Worm (Caenorhabditis elegans) whole organism, L1 larva: ENCODE data around the gene vamp-7.
A peak's percentile ranks its signal among the peaks of the same experiment; 100 is the strongest.

Source experiments
- F16B12.6 ChIP-seq: fragments of 150-350 bp; optimal IDR thresholded peaks from 2 replicates; lab custom pipeline; 2014; ENCODE audit warnings: missing biosample characterization, missing genetic modification characterization
- Y116A8C.19 ChIP-seq: sonication (generic microtip); optimal IDR thresholded peaks from 2 replicates; lab custom pipeline; 2016; ENCODE audit warnings: missing compliant biosample characterization, missing genetic modification characterization, borderline replicate concordance
- aha-1 ChIP-seq: fragments of 150-350 bp; optimal IDR thresholded peaks from 2 replicates; lab custom pipeline; 2014; ENCODE audit warnings: missing biosample characterization, missing genetic modification characterization
- alr-1 ChIP-seq: fragments of 200-800 bp; sonication (Bioruptor generic); optimal IDR thresholded peaks from 2 replicates; lab custom pipeline; 2018; ENCODE audit warnings: borderline replicate concordance, mild to moderate bottlenecking, missing genetic modification characterization, missing compliant biosample characterization
- aly-2 ChIP-seq: fragments of 150-350 bp; optimal IDR thresholded peaks from 2 replicates; lab custom pipeline; 2014; ENCODE audit warnings: missing biosample characterization, missing genetic modification characterization
- blmp-1 ChIP-seq: fragments of 150-350 bp; optimal IDR thresholded peaks from 2 replicates; lab custom pipeline; 2014; ENCODE audit warnings: missing biosample characterization, missing genetic modification characterization
- ceh-63 ChIP-seq: fragments of 200-800 bp; sonication (Bioruptor generic); optimal IDR thresholded peaks from 2 replicates; lab custom pipeline; 2018; ENCODE audit warnings: mild to moderate bottlenecking, missing genetic modification characterization, missing compliant biosample characterization
- ceh-82 ChIP-seq, 3 experiments: fragments of 150-350 bp in 1 of 3; sonication (generic microtip) in 2 of 3; optimal IDR thresholded peaks; 2 replicates each; lab custom pipeline; 2014 to 2017; ENCODE audit warnings: missing biosample characterization in 3 of 3, missing genetic modification characterization in 3 of 3
- ceh-88 ChIP-seq: fragments of 200-800 bp; sonication (Bioruptor generic); IDR thresholded peaks from 2 replicates; pipeline ENCODE4 v1.3.6; 2022; ENCODE audit warnings: missing genetic modification characterization, missing compliant biosample characterization
- ceh-90 ChIP-seq: sonication (generic microtip); optimal IDR thresholded peaks from 2 replicates; lab custom pipeline; 2016; ENCODE audit warnings: missing genetic modification characterization, missing compliant biosample characterization
- dpl-1 ChIP-seq, 3 experiments: fragments of 150-350 bp in 2 of 3; sonication (generic microtip) in 1 of 3; optimal IDR thresholded peaks; 2 replicates each; lab custom pipeline; 2014 to 2017; ENCODE audit warnings: missing biosample characterization in 3 of 3, missing genetic modification characterization in 3 of 3, missing genetic modification reagents in 3 of 3
- dsc-1 ChIP-seq: sonication (generic microtip); optimal IDR thresholded peaks from 2 replicates; lab custom pipeline; 2016; ENCODE audit warnings: mild to moderate bottlenecking, missing genetic modification characterization, missing compliant biosample characterization
- efl-3 ChIP-seq: fragments of 200-800 bp; sonication (Bioruptor generic); optimal IDR thresholded peaks from 2 replicates; lab custom pipeline; 2018; ENCODE audit warnings: mild to moderate bottlenecking, missing genetic modification characterization, missing compliant biosample characterization
- egl-13 ChIP-seq: sonication (generic microtip); optimal IDR thresholded peaks from 2 replicates; lab custom pipeline; 2016; ENCODE audit warnings: missing genotype, missing genetic modification reagents, missing genetic modification characterization, missing compliant biosample characterization
- egl-27 ChIP-seq, 2 experiments: fragments of 150-350 bp in 1 of 2; sonication (generic microtip); optimal IDR thresholded peaks; 3 replicates each; lab custom pipeline; 2017 to 2018; ENCODE audit warnings: missing biosample characterization in 2 of 2, missing genetic modification characterization in 2 of 2, missing genetic modification reagents in 2 of 2
- elt-2 ChIP-seq: sonication (generic microtip); optimal IDR thresholded peaks from 2 replicates; lab custom pipeline; 2016; ENCODE audit warnings: missing genetic modification characterization, mild to moderate bottlenecking, inconsistent platforms, missing compliant biosample characterization, missing genetic modification reagents
- fkh-10 ChIP-seq: sonication (generic microtip); optimal IDR thresholded peaks from 2 replicates; lab custom pipeline; 2017; ENCODE audit warnings: missing biosample characterization, missing genetic modification reagents, missing genetic modification characterization
- hlh-4 ChIP-seq: sonication (generic microtip); optimal IDR thresholded peaks from 2 replicates; lab custom pipeline; 2016; ENCODE audit warnings: mild to moderate bottlenecking, missing genetic modification characterization, missing compliant biosample characterization
- hpl-2 ChIP-seq: fragments of 150-350 bp; optimal IDR thresholded peaks from 2 replicates; lab custom pipeline; 2014; ENCODE audit warnings: missing biosample characterization, missing genetic modification reagents, missing genetic modification characterization
- isw-1 ChIP-seq: fragments of 200-800 bp; sonication (Bioruptor generic); IDR thresholded peaks from 2 replicates; pipeline ENCODE4 v1.3.6; 2022; ENCODE audit warnings: missing genetic modification characterization, missing compliant biosample characterization
- jun-1 ChIP-seq: fragments of 150-350 bp; optimal IDR thresholded peaks from 2 replicates; lab custom pipeline; 2014; ENCODE audit warnings: missing biosample characterization, missing genetic modification reagents, missing genetic modification characterization
- lin-15B ChIP-seq: fragments of 150-350 bp; sonication (generic microtip); optimal IDR thresholded peaks from 3 replicates; lab custom pipeline; 2014; ENCODE audit warnings: missing biosample characterization, missing genetic modification characterization
- lin-35 ChIP-seq, 2 experiments: fragments of 150-350 bp; optimal IDR thresholded peaks; 2 replicates each; lab custom pipeline; 2014; ENCODE audit warnings: missing biosample characterization in 2 of 2, missing genetic modification characterization in 2 of 2, missing genetic modification reagents in 2 of 2
- lin-39 ChIP-seq: fragments of 150-350 bp; optimal IDR thresholded peaks from 2 replicates; lab custom pipeline; 2014; ENCODE audit warnings: missing biosample characterization, missing genetic modification reagents, missing genetic modification characterization
- lir-3 ChIP-seq: sonication (generic microtip); optimal IDR thresholded peaks from 2 replicates; lab custom pipeline; 2016; ENCODE audit warnings: mild to moderate bottlenecking, missing genetic modification characterization, moderate library complexity, missing compliant biosample characterization; ENCODE audit not compliant: poor library complexity
- lsy-2 ChIP-seq, 2 experiments: fragments of 150-350 bp; optimal IDR thresholded peaks; 2 replicates each; lab custom pipeline; 2014; ENCODE audit warnings: missing biosample characterization in 2 of 2, missing genetic modification characterization in 2 of 2
- mab-9 ChIP-seq: fragments of 200-800 bp; sonication (Bioruptor generic); IDR thresholded peaks from 2 replicates; pipeline ENCODE4 v1.3.6; 2022; ENCODE audit warnings: missing genetic modification reagents, missing genetic modification characterization, missing compliant biosample characterization
- mdl-1 ChIP-seq, 2 experiments: fragments of 150-350 bp; optimal IDR thresholded peaks; 2 replicates each; lab custom pipeline; 2014 to 2017; ENCODE audit warnings: missing biosample characterization in 2 of 2, missing genetic modification characterization in 2 of 2, inconsistent platforms in 1 of 2
- mef-2 ChIP-seq: fragments of 150-350 bp; optimal IDR thresholded peaks from 2 replicates; lab custom pipeline; 2014; ENCODE audit warnings: missing biosample characterization, missing genetic modification characterization
- mep-1 ChIP-seq: fragments of 150-350 bp; optimal IDR thresholded peaks from 2 replicates; lab custom pipeline; 2014; ENCODE audit warnings: missing biosample characterization, missing genetic modification characterization
- nhr-11 ChIP-seq: fragments of 150-350 bp; optimal IDR thresholded peaks from 2 replicates; lab custom pipeline; 2014; ENCODE audit warnings: missing biosample characterization, missing genetic modification characterization
- nhr-19 ChIP-seq: fragments of 200-800 bp; sonication (Bioruptor generic); conservative IDR thresholded peaks from 2 replicates; pipeline ENCODE4 v1.3.6; 2022; ENCODE audit warnings: missing genetic modification characterization, missing compliant biosample characterization
- nhr-20 ChIP-seq: sonication (generic microtip); optimal IDR thresholded peaks from 2 replicates; lab custom pipeline; 2016; ENCODE audit warnings: mild to moderate bottlenecking, missing genetic modification characterization, missing compliant biosample characterization
- nhr-28 ChIP-seq: fragments of 150-350 bp; optimal IDR thresholded peaks from 2 replicates; lab custom pipeline; 2014; ENCODE audit warnings: missing biosample characterization, missing genetic modification characterization
- nhr-76 ChIP-seq: sonication (generic microtip); optimal IDR thresholded peaks from 2 replicates; lab custom pipeline; 2017; ENCODE audit warnings: missing biosample characterization, missing genetic modification characterization
- nhr-84 ChIP-seq: sonication (generic microtip); optimal IDR thresholded peaks from 2 replicates; lab custom pipeline; 2017; ENCODE audit warnings: missing biosample characterization, missing genetic modification characterization
- nhr-85 ChIP-seq: sonication (generic microtip); peaks from one replicate; lab custom pipeline; 2016; ENCODE audit warnings: missing genetic modification characterization, inconsistent platforms, missing compliant biosample characterization
- pag-3 ChIP-seq: sonication (generic microtip); optimal IDR thresholded peaks from 2 replicates; lab custom pipeline; 2017; ENCODE audit warnings: missing genetic modification characterization, mild to moderate bottlenecking, missing compliant biosample characterization, antibody characterized with exemption, borderline replicate concordance; ENCODE audit not compliant: insufficient read depth
- pax-3 ChIP-seq: fragments of 200-800 bp; sonication (Bioruptor generic); optimal IDR thresholded peaks from 2 replicates; lab custom pipeline; 2018; ENCODE audit warnings: mild to moderate bottlenecking, missing genetic modification characterization, moderate library complexity, missing compliant biosample characterization
- pqm-1 ChIP-seq: sonication (generic microtip); optimal IDR thresholded peaks from 3 replicates; lab custom pipeline; 2017; ENCODE audit warnings: missing biosample characterization, missing genetic modification characterization
- rnt-1 ChIP-seq: sonication (generic microtip); optimal IDR thresholded peaks from 2 replicates; lab custom pipeline; 2016; ENCODE audit warnings: mild to moderate bottlenecking, missing genetic modification characterization, moderate library complexity, missing compliant biosample characterization
- skn-1 ChIP-seq: fragments of 150-350 bp; optimal IDR thresholded peaks from 2 replicates; lab custom pipeline; 2014; ENCODE audit warnings: missing biosample characterization, missing genetic modification characterization
- snpc-4 ChIP-seq: fragments of 150-350 bp; optimal IDR thresholded peaks from 2 replicates; lab custom pipeline; 2014; ENCODE audit warnings: missing biosample characterization, missing genetic modification characterization
- snu-23 ChIP-seq: sonication (generic microtip); optimal IDR thresholded peaks from 2 replicates; lab custom pipeline; 2016; ENCODE audit warnings: missing genetic modification characterization, missing compliant biosample characterization
- sox-4 ChIP-seq: sonication (generic microtip); optimal IDR thresholded peaks from 2 replicates; lab custom pipeline; 2016; ENCODE audit warnings: missing genetic modification characterization, missing compliant biosample characterization
- sptf-1 ChIP-seq: fragments of 150-350 bp; optimal IDR thresholded peaks from 2 replicates; lab custom pipeline; 2014; ENCODE audit warnings: missing biosample characterization, missing genetic modification characterization
- sup-37 ChIP-seq: fragments of 200-800 bp; sonication (Bioruptor generic); optimal IDR thresholded peaks from 2 replicates; lab custom pipeline; 2018; ENCODE audit warnings: mild to moderate bottlenecking, missing genetic modification characterization, missing compliant biosample characterization
- swsn-7 ChIP-seq: sonication (generic microtip); optimal IDR thresholded peaks from 2 replicates; lab custom pipeline; 2016; ENCODE audit warnings: missing genetic modification characterization, missing compliant biosample characterization
- unc-130 ChIP-seq: fragments of 150-350 bp; optimal IDR thresholded peaks from 2 replicates; lab custom pipeline; 2017; ENCODE audit warnings: missing biosample characterization, missing genetic modification characterization, inconsistent platforms
- unc-30 ChIP-seq: sonication (generic microtip); optimal IDR thresholded peaks from 2 replicates; lab custom pipeline; 2017; ENCODE audit warnings: missing biosample characterization, missing genetic modification characterization
- unc-86 ChIP-seq: sonication (generic microtip); optimal IDR thresholded peaks from 2 replicates; lab custom pipeline; 2016; ENCODE audit warnings: missing genetic modification characterization, missing compliant biosample characterization
- unc-98 ChIP-seq: fragments of 200-800 bp; sonication (Bioruptor generic); IDR thresholded peaks from 2 replicates; pipeline ENCODE4 v1.3.6; 2022; ENCODE audit warnings: missing genetic modification characterization, missing compliant biosample characterization
- vab-15 ChIP-seq: sonication (generic microtip); optimal IDR thresholded peaks from 2 replicates; lab custom pipeline; 2017; ENCODE audit warnings: missing genotype, mild to moderate bottlenecking, missing genetic modification characterization, missing compliant biosample characterization
- xbp-1 ChIP-seq: sonication (generic microtip); optimal IDR thresholded peaks from 2 replicates; lab custom pipeline; 2016; ENCODE audit warnings: missing genetic modification characterization, missing compliant biosample characterization

The vamp-7 gene

ce11 chrIV:2603556-2604021, 4.3 kb upstream of the vamp-7 start:
- no peak for TF ChIP-seq aly-2
- no peak for TF ChIP-seq blmp-1 (tag; lab: Kevin White, UChicago)
- peak in 1 of 3 experiments; percentile 12 for TF ChIP-seq ceh-82 (tag; optimal IDR thresholded peaks at IDR 0.05; lab: Kevin White, UChicago)
- no peak for TF ChIP-seq ceh-88 (GFP tag; lab: Robert Waterston, UW)
- TF ChIP-seq lir-3 (tag; lab: Kevin White, UChicago): no peak
- no peak for TF ChIP-seq sox-4 (tag; lab: Kevin White, UChicago)
- TF ChIP-seq nhr-85 (tag; lab: Kevin White, UChicago): peak; percentile 4
- TF ChIP-seq alr-1: no peak
- peak; percentile 46 for TF ChIP-seq nhr-20 (tag; lab: Kevin White, UChicago)
- TF ChIP-seq unc-98 (GFP tag; lab: Robert Waterston, UW): no peak
- TF ChIP-seq xbp-1 (tag; lab: Kevin White, UChicago): peak; percentile 4
- TF ChIP-seq dsc-1: no peak
- no peak for TF ChIP-seq hpl-2 (GFP tag; lab: Kevin White, UChicago)
- no peak for TF ChIP-seq Y116A8C.19 (tag; lab: Kevin White, UChicago)
- no peak for TF ChIP-seq aha-1 (tag; lab: Kevin White, UChicago)
- no peak for TF ChIP-seq egl-27 (tag; optimal IDR thresholded peaks at IDR 0.05; lab: Kevin White, UChicago)
- peak; percentile 23 for TF ChIP-seq mep-1 (tag; lab: Kevin White, UChicago)
- no peak for TF ChIP-seq vab-15 (tag; lab: Kevin White, UChicago)
- peak; percentile 62 for TF ChIP-seq snu-23
- TF ChIP-seq nhr-11 (tag; lab: Kevin White, UChicago): no peak
- TF ChIP-seq unc-30 (tag; lab: Kevin White, UChicago): no peak
- no peak for TF ChIP-seq mef-2 (tag; lab: Kevin White, UChicago)
- no peak for TF ChIP-seq pag-3 (tag; lab: Kevin White, UChicago)
- no peak for TF ChIP-seq lin-39 (tag; lab: Kevin White, UChicago)
- TF ChIP-seq mab-9 (GFP tag; lab: Robert Waterston, UW): no peak
- TF ChIP-seq nhr-28 (tag; lab: Kevin White, UChicago): no peak
- no peak for TF ChIP-seq elt-2
- TF ChIP-seq efl-3: no peak
- no peak for TF ChIP-seq ceh-90 (tag; lab: Kevin White, UChicago)
- no peak for TF ChIP-seq sup-37
- peak in 1 of 2 experiments; percentile 37 for TF ChIP-seq mdl-1 (tag; optimal IDR thresholded peaks at IDR 0.05; lab: Kevin White, UChicago)
- TF ChIP-seq unc-130 (tag; lab: Kevin White, UChicago): no peak
- TF ChIP-seq lsy-2 (tag; optimal IDR thresholded peaks at IDR 0.05; lab: Kevin White, UChicago): peak in 1 of 2 experiments; percentile 46
- no peak for TF ChIP-seq pax-3 (tag; lab: Kevin White, UChicago)
- TF ChIP-seq nhr-19: peak; percentile 80
- no peak for TF ChIP-seq F16B12.6 (tag; lab: Kevin White, UChicago)
- no peak for TF ChIP-seq nhr-76 (tag; lab: Kevin White, UChicago)
- no peak for TF ChIP-seq snpc-4 (tag; lab: Kevin White, UChicago)
- peak; percentile 26 for TF ChIP-seq swsn-7 (tag; lab: Kevin White, UChicago)
- TF ChIP-seq egl-13 (tag; lab: Kevin White, UChicago): no peak
- TF ChIP-seq jun-1 (tag; lab: Kevin White, UChicago): no peak
- peak; percentile 43 to 61 for TF ChIP-seq lin-35 (GFP tag; optimal IDR thresholded peaks at IDR 0.05; lab: Kevin White, UChicago)
- TF ChIP-seq nhr-84 (tag; lab: Kevin White, UChicago): no peak
- no peak for TF ChIP-seq isw-1 (GFP tag; lab: Robert Waterston, UW)
- no peak for TF ChIP-seq lin-15B (tag; lab: Kevin White, UChicago)
- TF ChIP-seq fkh-10: no peak
- peak; percentile 69 for TF ChIP-seq skn-1 (tag; lab: Kevin White, UChicago)
- peak; percentile 15 for TF ChIP-seq unc-86 (tag; lab: Kevin White, UChicago)
- TF ChIP-seq ceh-63 (GFP tag; lab: Kevin White, UChicago): no peak
- peak; percentile 66 for TF ChIP-seq rnt-1 (tag; lab: Kevin White, UChicago)
- no peak for TF ChIP-seq sptf-1 (tag; lab: Kevin White, UChicago)
- TF ChIP-seq pqm-1: no peak
- peak; percentile 15 to 33 (median 29) for TF ChIP-seq dpl-1 (GFP tag; optimal IDR thresholded peaks at IDR 0.05; lab: Kevin White, UChicago)
- TF ChIP-seq hlh-4 (tag; lab: Kevin White, UChicago): no peak
